Fruit fly (Drosophila melanogaster) whole organism, embryonic: ENCODE results near the gene Tet.
A peak's percentile ranks its signal among the peaks of the same experiment; 100 is the strongest.

Experiments
- Atf-2 ChIP-seq: fragments of 200-800 bp; sonication (Bioruptor generic); optimal IDR thresholded peaks from 2 replicates; lab custom pipeline; 2016; ENCODE audit warnings: missing biosample characterization, missing genetic modification characterization
- Blimp-1 ChIP-seq: fragments of 200-800 bp; sonication (Bioruptor generic); optimal IDR thresholded peaks from 3 replicates; lab custom pipeline; 2018; ENCODE audit warnings: missing biosample characterization, missing genetic modification characterization, mild to moderate bottlenecking, moderate library complexity, missing genetic modification reagents
- CG10654 ChIP-seq: fragments of 200-800 bp; sonication (Bioruptor generic); optimal IDR thresholded peaks from 2 replicates; lab custom pipeline; 2016; ENCODE audit warnings: missing biosample characterization, missing genetic modification characterization
- CG12659 ChIP-seq: fragments of 200-800 bp; sonication (Bioruptor generic); optimal IDR thresholded peaks from 3 replicates; lab custom pipeline; 2017; ENCODE audit warnings: mild to moderate bottlenecking, missing biosample characterization, missing genetic modification reagents, missing genetic modification characterization
- CG13624 ChIP-seq: fragments of 200-800 bp; sonication (Bioruptor generic); optimal IDR thresholded peaks from 2 replicates; lab custom pipeline; 2016; ENCODE audit warnings: missing biosample characterization, missing genetic modification characterization
- CG13775 ChIP-seq: fragments of 200-800 bp; sonication (Bioruptor generic); optimal IDR thresholded peaks from 3 replicates; lab custom pipeline; 2017; ENCODE audit warnings: missing biosample characterization, mild to moderate bottlenecking, missing genetic modification characterization
- CG15514 ChIP-seq: fragments of 200-800 bp; sonication (Bioruptor generic); optimal IDR thresholded peaks from 3 replicates; lab custom pipeline; 2017; ENCODE audit warnings: missing biosample characterization, missing genetic modification characterization, mild to moderate bottlenecking, moderate library complexity, missing genetic modification reagents
- CG16815 ChIP-seq: fragments of 200-800 bp; sonication (Bioruptor generic); optimal IDR thresholded peaks from 3 replicates; lab custom pipeline; 2017; ENCODE audit warnings: missing biosample characterization, mild to moderate bottlenecking, missing genetic modification characterization
- CG17361 ChIP-seq: fragments of 200-800 bp; sonication (Bioruptor generic); IDR thresholded peaks from 3 replicates; pipeline ENCODE4 v1.3.6; 2022; ENCODE audit warnings: missing biosample characterization, missing genetic modification characterization
- CG18764 ChIP-seq: fragments of 200-800 bp; sonication (Bioruptor generic); optimal IDR thresholded peaks from 3 replicates; lab custom pipeline; 2016; ENCODE audit warnings: missing biosample characterization, missing genetic modification characterization
- CG3163 ChIP-seq: fragments of 200-800 bp; sonication (Bioruptor generic); optimal IDR thresholded peaks from 3 replicates; lab custom pipeline; 2016; ENCODE audit warnings: missing biosample characterization, missing genetic modification characterization
- CG32767 ChIP-seq: fragments of 200-800 bp; sonication (Bioruptor generic); IDR thresholded peaks from 2 replicates; pipeline ENCODE4 v1.3.6; 2022; ENCODE audit warnings: missing biosample characterization, missing genetic modification characterization
- CG34224 ChIP-seq: fragments of 200-800 bp; sonication (Bioruptor generic); IDR thresholded peaks from 3 replicates; pipeline ENCODE4 v1.3.6; 2022; ENCODE audit warnings: missing biosample characterization, missing genetic modification characterization; ENCODE audit not compliant: partially characterized antibody
- CG4707 ChIP-seq: fragments of 200-800 bp; sonication (Bioruptor generic); optimal IDR thresholded peaks from 2 replicates; lab custom pipeline; 2018; ENCODE audit warnings: missing biosample characterization, mild to moderate bottlenecking, missing genetic modification characterization, moderate library complexity
- CG4854 ChIP-seq: fragments of 200-800 bp; sonication (Bioruptor generic); optimal IDR thresholded peaks from 2 replicates; lab custom pipeline; 2016; ENCODE audit warnings: missing biosample characterization, missing genetic modification characterization, inconsistent platforms
- CG6689 ChIP-seq: fragments of 200-800 bp; sonication (Bioruptor generic); IDR thresholded peaks from 2 replicates; pipeline ENCODE4 v1.3.6; 2022; ENCODE audit warnings: missing biosample characterization, missing genetic modification characterization
- CG7556 ChIP-seq: fragments of 200-800 bp; sonication (Bioruptor generic); optimal IDR thresholded peaks from 2 replicates; lab custom pipeline; 2017; ENCODE audit warnings: missing biosample characterization, mild to moderate bottlenecking, missing genetic modification characterization
- CG7839 ChIP-seq: fragments of 200-800 bp; sonication (Bioruptor generic); optimal IDR thresholded peaks from 3 replicates; lab custom pipeline; 2018; ENCODE audit warnings: missing biosample characterization, mild to moderate bottlenecking, missing genetic modification characterization, moderate library complexity
- CG8290 ChIP-seq, 3 experiments: fragments of 200-800 bp; sonication (Bioruptor generic); optimal IDR thresholded peaks; 2 replicates each; lab custom pipeline; 2016 to 2019; ENCODE audit warnings: missing biosample characterization in 3 of 3, missing genetic modification characterization in 3 of 3, mild to moderate bottlenecking in 2 of 3, moderate library complexity in 1 of 3
- CG8765 ChIP-seq: fragments of 200-800 bp; sonication (Bioruptor generic); IDR thresholded peaks from 2 replicates; pipeline ENCODE4 v1.3.6; 2022; ENCODE audit warnings: missing biosample characterization, missing genetic modification characterization
- CHES-1-like ChIP-seq: fragments of 200-800 bp; sonication (Bioruptor generic); optimal IDR thresholded peaks from 2 replicates; lab custom pipeline; 2016; ENCODE audit warnings: missing biosample characterization, missing genetic modification characterization
- D ChIP-seq, 2 experiments: fragments of 200-800 bp in 1 of 2; fragments of >200 bp in 1 of 2; sonication (Bioruptor generic) in 1 of 2; optimal IDR thresholded peaks; 2 replicates in 1 of 2; 3 replicates in 1 of 2; lab custom pipeline; 2017; ENCODE audit warnings: mild to moderate bottlenecking in 1 of 2, missing biosample characterization in 1 of 2, missing genetic modification characterization in 1 of 2, missing genetic modification reagents in 1 of 2
- Drgx ChIP-seq: fragments of 200-800 bp; sonication (Bioruptor generic); IDR thresholded peaks from 2 replicates; pipeline ENCODE4 v1.3.6; 2022; ENCODE audit warnings: missing biosample characterization, missing genetic modification characterization
- Ets97D ChIP-seq: fragments of 200-800 bp; sonication (Bioruptor generic); optimal IDR thresholded peaks from 3 replicates; lab custom pipeline; 2016; ENCODE audit warnings: missing biosample characterization, missing genetic modification characterization
- Fer3 ChIP-seq: fragments of 200-800 bp; sonication (Bioruptor generic); optimal IDR thresholded peaks from 2 replicates; lab custom pipeline; 2018; ENCODE audit warnings: missing biosample characterization, mild to moderate bottlenecking, missing genetic modification characterization, moderate library complexity
- HLH3B ChIP-seq: fragments of 200-800 bp; sonication (Bioruptor generic); IDR thresholded peaks from 2 replicates; pipeline ENCODE4 v1.3.6; 2022; ENCODE audit warnings: missing biosample characterization, missing genetic modification characterization
- Hmx ChIP-seq: fragments of 200-800 bp; sonication (Bioruptor generic); optimal IDR thresholded peaks from 2 replicates; lab custom pipeline; 2016; ENCODE audit warnings: missing biosample characterization, missing genetic modification characterization
- Med ChIP-seq: fragments of 200-800 bp; sonication (Bioruptor generic); peaks from one replicate; lab custom pipeline; 2016; ENCODE audit warnings: missing biosample characterization, missing genetic modification characterization, mild to moderate bottlenecking, inconsistent platforms, moderate library complexity
- NFAT ChIP-seq: fragments of 200-800 bp; sonication (Bioruptor generic); IDR thresholded peaks from 2 replicates; pipeline ENCODE4 v1.3.6; 2022; ENCODE audit warnings: missing biosample characterization, missing genetic modification characterization
- Sox102F ChIP-seq: fragments of 200-800 bp; sonication (Bioruptor generic); optimal IDR thresholded peaks from 2 replicates; lab custom pipeline; 2018; ENCODE audit warnings: missing biosample characterization, mild to moderate bottlenecking, missing genetic modification characterization, moderate library complexity
- al ChIP-seq: fragments of 200-800 bp; sonication (Bioruptor generic); IDR thresholded peaks from 2 replicates; pipeline ENCODE4 v1.3.6; 2022; ENCODE audit warnings: missing biosample characterization, missing genetic modification characterization
- cas ChIP-seq: fragments of 200-800 bp; sonication (Bioruptor generic); IDR thresholded peaks from 2 replicates; pipeline ENCODE4 v1.3.6; 2022; ENCODE audit warnings: missing biosample characterization, missing genetic modification characterization
- cato ChIP-seq: fragments of 200-800 bp; sonication (Bioruptor generic); optimal IDR thresholded peaks from 2 replicates; lab custom pipeline; 2016; ENCODE audit warnings: missing biosample characterization, missing genetic modification characterization, borderline replicate concordance
- chinmo ChIP-seq: fragments of 200-800 bp; sonication (Bioruptor generic); IDR thresholded peaks from 4 replicates; pipeline ENCODE4 v1.3.6; 2022; ENCODE audit warnings: missing biosample characterization, missing genetic modification characterization; ENCODE audit not compliant: partially characterized antibody
- dan ChIP-seq: fragments of 200-800 bp; sonication (Bioruptor generic); IDR thresholded peaks from 2 replicates; pipeline ENCODE4 v1.3.6; 2022; ENCODE audit warnings: missing biosample characterization, missing genetic modification characterization
- dimm ChIP-seq: fragments of 200-800 bp; sonication (Bioruptor generic); IDR thresholded peaks from 2 replicates; pipeline ENCODE4 v1.3.6; 2022; ENCODE audit warnings: missing biosample characterization, missing genetic modification characterization
- ems ChIP-seq: fragments of 200-800 bp; sonication (Bioruptor generic); optimal IDR thresholded peaks from 3 replicates; lab custom pipeline; 2016; ENCODE audit warnings: missing biosample characterization, missing genetic modification characterization
- en ChIP-seq: fragments of 200-800 bp; sonication (Bioruptor generic); optimal IDR thresholded peaks from 2 replicates; lab custom pipeline; 2016; ENCODE audit warnings: missing biosample characterization, missing genetic modification characterization
- exex ChIP-seq: fragments of 200-800 bp; sonication (Bioruptor generic); optimal IDR thresholded peaks from 4 replicates; lab custom pipeline; 2018; ENCODE audit warnings: missing biosample characterization, mild to moderate bottlenecking, missing genetic modification characterization, moderate library complexity
- gcm ChIP-seq: fragments of 200-800 bp; sonication (Bioruptor generic); optimal IDR thresholded peaks from 2 replicates; lab custom pipeline; 2019; ENCODE audit warnings: missing biosample characterization, mild to moderate bottlenecking, missing genetic modification characterization, moderate library complexity
- grau ChIP-seq: fragments of 200-800 bp; optimal IDR thresholded peaks from 3 replicates; lab custom pipeline; 2019; ENCODE audit warnings: missing biosample characterization, mild to moderate bottlenecking, missing genetic modification characterization, moderate library complexity
- lmd ChIP-seq: fragments of 200-800 bp; sonication (Bioruptor generic); IDR thresholded peaks from 2 replicates; pipeline ENCODE4 v1.3.6; 2022; ENCODE audit warnings: missing biosample characterization, missing genetic modification characterization
- odd ChIP-seq: fragments of 200-800 bp; sonication (Bioruptor generic); optimal IDR thresholded peaks from 2 replicates; lab custom pipeline; 2017; ENCODE audit warnings: missing biosample characterization, mild to moderate bottlenecking, missing genetic modification characterization
- otp ChIP-seq: fragments of 200-800 bp; sonication (Bioruptor generic); IDR thresholded peaks from 3 replicates; pipeline ENCODE4, ENCODE4 v1.3.6; 2022; ENCODE audit warnings: missing biosample characterization, missing genetic modification characterization
- pho ChIP-seq: fragments of 200-800 bp; sonication (Bioruptor generic); optimal IDR thresholded peaks from 2 replicates; lab custom pipeline; 2016; ENCODE audit warnings: missing biosample characterization, missing genetic modification characterization
- psq ChIP-seq: fragments of 200-800 bp; sonication (Bioruptor generic); optimal IDR thresholded peaks from 2 replicates; lab custom pipeline; 2017; ENCODE audit warnings: missing biosample characterization, missing genetic modification characterization
- sc ChIP-seq, 3 experiments: fragments of >200 bp in 2 of 3; fragments of 200-800 bp in 1 of 3; sonication (Bioruptor generic) in 1 of 3; optimal IDR thresholded peaks; 2 replicates in 2 of 3; 3 replicates in 1 of 3; lab custom pipeline; 2017; ENCODE audit warnings: mild to moderate bottlenecking in 1 of 3, missing biosample characterization in 1 of 3, missing genetic modification characterization in 1 of 3, missing genetic modification reagents in 1 of 3
- sr ChIP-seq: fragments of 200-800 bp; sonication (Bioruptor generic); IDR thresholded peaks from 3 replicates; pipeline ENCODE4 v1.3.6; 2022; ENCODE audit warnings: missing biosample characterization, missing genetic modification characterization
- usp ChIP-seq: fragments of >200 bp; optimal IDR thresholded peaks from 2 replicates; lab custom pipeline; 2017; ENCODE audit warnings: missing biosample characterization, missing genetic modification characterization
- wek ChIP-seq: fragments of 200-800 bp; sonication (Bioruptor generic); optimal IDR thresholded peaks from 3 replicates; lab custom pipeline; 2018; ENCODE audit warnings: missing biosample characterization, mild to moderate bottlenecking, missing genetic modification characterization, moderate library complexity

Gene Tet

dm6 chr3L:2763762-2764161 lies 115.2 kb downstream of the Tet start (continued):
- TF ChIP-seq Ets97D (GFP tag; lab: Kevin White, UChicago), result no peak
- peak; percentile 35 for TF ChIP-seq CG7839 (tag; lab: Kevin White, UChicago)
- no peak for TF ChIP-seq CG4854
- TF ChIP-seq D (optimal IDR thresholded peaks at IDR 0.05; lab: Kevin White, UChicago), result no peak
- no peak for TF ChIP-seq D (GFP tag; optimal IDR thresholded peaks at IDR 0.05; lab: Kevin White, UChicago)
- TF ChIP-seq odd (GFP tag; lab: Kevin White, UChicago), result no peak
- no peak for TF ChIP-seq CG12659 (GFP tag; lab: Kevin White, UChicago)
- no peak for TF ChIP-seq pho (GFP tag; lab: Kevin White, UChicago)
- no peak for TF ChIP-seq sc (optimal IDR thresholded peaks at IDR 0.05; lab: Kevin White, UChicago)
- no peak for TF ChIP-seq sc (GFP tag; optimal IDR thresholded peaks at IDR 0.05; lab: Kevin White, UChicago)
- TF ChIP-seq CG13624 (GFP tag; lab: Kevin White, UChicago), result no peak
- no peak for TF ChIP-seq CG16815 (GFP tag; lab: Kevin White, UChicago)
- no peak for TF ChIP-seq CG3163 (GFP tag; lab: Kevin White, UChicago)
- no peak for TF ChIP-seq gcm
- peak; percentile 24; the same call in 1 of the 2 replicates for TF ChIP-seq Drgx (GFP tag; lab: Robert Waterston, UW)
- TF ChIP-seq CG10654 (GFP tag; lab: Kevin White, UChicago), result no peak
- peak; percentile 49 for TF ChIP-seq HLH3B (GFP tag; lab: Robert Waterston, UW)
- no peak for TF ChIP-seq dimm (GFP tag; lab: Robert Waterston, UW)
- no peak for TF ChIP-seq CG15514 (GFP tag; lab: Kevin White, UChicago)
- peak; percentile 67 for TF ChIP-seq Med (GFP tag; lab: Kevin White, UChicago)
- no peak for TF ChIP-seq chinmo (GFP tag; lab: Robert Waterston, UW)
- TF ChIP-seq CG4707, result no peak
- no peak for TF ChIP-seq wek (GFP tag; lab: Kevin White, UChicago)
- TF ChIP-seq cas (GFP tag; lab: Robert Waterston, UW), result no peak
- TF ChIP-seq usp (GFP tag; lab: Kevin White, UChicago), result no peak
- no peak for TF ChIP-seq CG18764
- 0 out of 3 replicates have a peak, but pooled peaks have one; percentile 33 for TF ChIP-seq CG17361 (GFP tag; lab: Robert Waterston, UW)
- no peak for TF ChIP-seq CG34224
- TF ChIP-seq cato, result no peak
- peak; percentile 70; the same call in 2 of the 3 replicates for TF ChIP-seq sr
- no peak for TF ChIP-seq CG8290 (GFP tag; optimal IDR thresholded peaks at IDR 0.05; lab: Kevin White, UChicago)
- no peak for TF ChIP-seq CG8290 (tag; optimal IDR thresholded peaks at IDR 0.05; lab: Kevin White, UChicago)
- TF ChIP-seq CG7556 (GFP tag; lab: Kevin White, UChicago), result no peak
- no peak for TF ChIP-seq en (GFP tag; lab: Kevin White, UChicago)
- TF ChIP-seq Fer3 (tag; lab: Kevin White, UChicago), result no peak
- TF ChIP-seq CG13775 (GFP tag; lab: Kevin White, UChicago), result no peak
- TF ChIP-seq CG6689 (GFP tag; lab: Robert Waterston, UW), result peak; percentile 48; the same call in 1 of the 2 replicates
- no peak for TF ChIP-seq otp (GFP tag; lab: Robert Waterston, UW)
- TF ChIP-seq dan, result no peak
- TF ChIP-seq al (GFP tag; lab: Robert Waterston, UW), result peak; percentile 48; the same call in 1 of the 2 replicates
- no peak for TF ChIP-seq CHES-1-like (GFP tag; lab: Kevin White, UChicago)
- no peak for TF ChIP-seq Hmx (GFP tag; lab: Kevin White, UChicago)
- TF ChIP-seq grau, result peak; percentile 29
- TF ChIP-seq psq (GFP tag; lab: Kevin White, UChicago), result no peak
- no peak for TF ChIP-seq ems (GFP tag; lab: Kevin White, UChicago)
- TF ChIP-seq Blimp-1, result no peak
- TF ChIP-seq exex (tag; lab: Kevin White, UChicago), result no peak
- no peak for TF ChIP-seq CG32767
- peak; percentile 58; the same call in 1 of the 2 replicates for TF ChIP-seq lmd (GFP tag; lab: Robert Waterston, UW)
- TF ChIP-seq Sox102F (GFP tag; lab: Kevin White, UChicago), result peak; percentile 32
- no peak for TF ChIP-seq Atf-2 (GFP tag; lab: Kevin White, UChicago)
- TF ChIP-seq CG8765 (GFP tag; lab: Robert Waterston, UW), result no peak
- peak; percentile 25; the same call in 1 of the 2 replicates for TF ChIP-seq NFAT (GFP tag; lab: Robert Waterston, UW)
